Worm (Caenorhabditis elegans): ENCODE data around the gene fbxa-147.

fbxa-147 gene

DNA sequence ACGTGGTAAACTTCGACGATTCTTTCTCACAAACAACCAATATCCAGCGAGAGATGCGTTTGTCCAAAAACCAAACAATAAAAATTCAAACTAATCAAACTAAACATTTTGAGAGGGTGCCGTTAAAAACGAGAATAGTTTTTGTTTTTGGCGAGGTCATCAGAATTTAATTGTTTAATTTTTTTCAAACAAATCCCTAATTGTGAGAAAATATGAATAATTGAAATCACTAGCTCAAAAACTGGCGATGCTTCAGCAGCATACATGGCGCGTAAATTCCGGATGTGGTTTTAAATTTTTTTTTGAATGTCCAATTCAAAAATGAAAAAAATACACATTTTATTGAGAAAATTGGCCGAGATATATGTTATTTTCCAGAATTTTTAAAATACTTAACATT, 3.2 kb downstream of the fbxa-147 start, which contains the start of gene R08A2.1:
R08A2.1 (minus strand) TSS at position 101 of the 400 bp plus-strand sequence.
- TF ChIP-seq pros-1 (tag; optimal IDR thresholded peaks at IDR 0.05) = no peak
- no peak for TF ChIP-seq unc-55 (GFP tag; optimal IDR thresholded peaks at IDR 0.05)
- no peak for TF ChIP-seq ceh-24 (tag; optimal IDR thresholded peaks at IDR 0.05)
- TF ChIP-seq hlh-30 (tag; optimal IDR thresholded peaks at IDR 0.05; ENCODE audit: insufficient read depth) = no peak
- no peak for TF ChIP-seq sox-2 (GFP tag; IDR thresholded peaks at IDR 0.05)
- TF ChIP-seq hlh-15 (tag; optimal IDR thresholded peaks at IDR 0.05) = no peak
- no peak for TF ChIP-seq hlh-6 (tag; optimal IDR thresholded peaks at IDR 0.05)
- no peak for TF ChIP-seq lim-6 (tag; optimal IDR thresholded peaks at IDR 0.05)
- TF ChIP-seq pat-9 (tag; optimal IDR thresholded peaks at IDR 0.05) = no peak
- TF ChIP-seq ceh-19 (GFP tag; optimal IDR thresholded peaks at IDR 0.05) = no peak
- TF ChIP-seq zip-5 (tag; optimal IDR thresholded peaks at IDR 0.05) = no peak

DNA sequence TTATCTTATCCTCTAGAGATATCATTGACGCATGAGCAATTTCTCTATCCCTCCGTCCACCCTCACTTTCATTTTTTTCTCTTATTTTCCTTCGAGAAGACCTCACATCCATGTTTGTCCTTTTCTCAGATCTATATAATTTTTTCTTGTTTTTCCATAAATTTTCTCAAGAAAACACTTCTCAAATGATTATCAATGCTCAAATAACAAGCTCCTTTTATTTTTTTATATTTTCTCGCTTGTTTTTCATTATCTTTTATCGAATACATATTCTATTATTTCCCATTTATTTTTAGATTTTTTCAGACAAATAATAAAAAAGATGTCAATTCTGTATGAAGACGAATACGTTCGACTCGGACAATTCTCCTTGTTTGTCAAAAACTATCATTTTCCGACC, 6.7 kb downstream of the fbxa-147 start, which contains the start of gene R08A2.7:
R08A2.7 (plus strand) TSS at position 301 of the 400 bp plus-strand sequence.
- TF ChIP-seq Y22D7AL.16 (tag; optimal IDR thresholded peaks at IDR 0.05) (no peak), pqm-1 (tag; optimal IDR thresholded peaks at IDR 0.05) (no peak), ceh-9 (tag; optimal IDR thresholded peaks at IDR 0.05) (no peak), pag-3 (tag; optimal IDR thresholded peaks at IDR 0.05; ENCODE audit: borderline replicate concordance) (no peak), nfya-1 (tag; optimal IDR thresholded peaks at IDR 0.05) (no peak), ceh-19 (GFP tag; optimal IDR thresholded peaks at IDR 0.05) (no peak), tbx-2 (tag; optimal IDR thresholded peaks at IDR 0.05) (no peak), hlh-8 (tag; optimal IDR thresholded peaks at IDR 0.05) (no peak), elt-2 (tag; optimal IDR thresholded peaks at IDR 0.05) (no peak)

ce11 chrV:14725409-14725808, 9.1 kb downstream of the fbxa-147 start:
- TF ChIP-seq fax-1 (tag; optimal IDR thresholded peaks at IDR 0.05) (no peak), C38D4.7 (GFP tag; optimal IDR thresholded peaks at IDR 0.05) (no peak), gmeb-2 (tag; optimal IDR thresholded peaks at IDR 0.05) (no peak), sox-2 (GFP tag; IDR thresholded peaks at IDR 0.05) (no peak), elt-2 (tag; optimal IDR thresholded peaks at IDR 0.05) (no peak), ceh-24 (tag; optimal IDR thresholded peaks at IDR 0.05) (no peak), sox-4 (tag; optimal IDR thresholded peaks at IDR 0.05) (no peak), pag-3 (tag; optimal IDR thresholded peaks at IDR 0.05; ENCODE audit: borderline replicate concordance) (no peak), hlh-30 (tag; optimal IDR thresholded peaks at IDR 0.05; ENCODE audit: insufficient read depth) (no peak), eyg-1 (tag; optimal IDR thresholded peaks at IDR 0.05) (no peak)

DNA sequence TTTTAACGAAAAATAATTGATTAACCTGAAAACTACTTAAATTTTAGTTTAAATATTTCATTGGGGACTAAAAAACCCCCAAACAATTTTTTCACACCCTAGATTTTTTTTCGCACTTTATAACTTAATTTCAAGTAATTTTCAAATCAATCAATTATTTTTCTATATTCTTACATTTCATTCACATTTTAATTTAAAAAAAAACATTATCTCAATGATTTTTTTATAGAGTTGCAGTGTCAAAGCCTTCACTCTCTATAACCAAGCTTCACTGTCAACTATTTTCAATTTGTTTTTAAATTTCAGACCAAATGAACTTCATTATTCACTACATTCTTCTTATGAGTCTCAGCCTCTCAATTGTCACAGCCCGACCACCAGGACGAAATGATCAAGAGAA, 10.3 kb downstream of the fbxa-147 start, which contains the start of gene Y50E8A.1:
Y50E8A.1 (plus strand) TSS at position 301 of the 400 bp plus-strand sequence.
- TF ChIP-seq sdc-2 (tag; optimal IDR thresholded peaks at IDR 0.05) (no peak), pag-3 (tag; optimal IDR thresholded peaks at IDR 0.05; ENCODE audit: borderline replicate concordance) (no peak), madf-2 (tag; optimal IDR thresholded peaks at IDR 0.05) (no peak), ceh-24 (tag; optimal IDR thresholded peaks at IDR 0.05) (no peak), unc-86 (tag; optimal IDR thresholded peaks at IDR 0.05) (no peak), ceh-34 (tag; optimal IDR thresholded peaks at IDR 0.05) (no peak), unc-3 (GFP tag; conservative IDR thresholded peaks at IDR 0.05) (no peak), unc-3 (tag; optimal IDR thresholded peaks at IDR 0.05) (no peak), hlh-6 (tag; optimal IDR thresholded peaks at IDR 0.05) (no peak)

ce11 chrV:14728754-14729153, 12.5 kb downstream of the fbxa-147 start, which contains the start of gene Y50E8A.2:
Gene Y50E8A.2 (minus strand): TSS chrV:14728854.
- TF ChIP-seq syd-9 (tag; optimal IDR thresholded peaks at IDR 0.05) (no peak), nhr-232 (tag; optimal IDR thresholded peaks at IDR 0.05) (no peak), hlh-15 (tag; optimal IDR thresholded peaks at IDR 0.05) (no peak), unc-55 (GFP tag; optimal IDR thresholded peaks at IDR 0.05) (no peak)

DNA sequence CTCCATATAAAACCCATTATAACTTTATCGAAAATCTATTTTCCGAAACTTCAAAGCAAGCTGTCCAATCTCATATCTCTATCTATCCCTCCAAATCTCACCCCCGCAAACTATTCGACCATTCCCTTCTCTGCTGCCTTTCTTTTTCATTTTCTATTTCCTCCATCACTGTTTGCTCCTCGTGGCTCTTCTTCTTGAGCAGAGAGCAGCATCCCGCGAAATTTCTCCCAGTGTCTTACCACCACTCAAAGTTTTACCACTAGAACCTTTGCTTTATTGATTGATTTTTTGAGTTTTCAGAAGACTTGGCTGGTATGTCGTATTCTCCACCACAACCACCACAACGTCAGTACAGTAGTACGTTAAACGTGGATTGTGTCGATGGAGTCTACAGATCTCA, 13.0 kb downstream of the fbxa-147 start, which contains the start of gene oig-3:
oig-3 (plus strand) TSS at position 301 of the 400 bp plus-strand sequence.
- TF ChIP-seq ceh-19 (GFP tag; optimal IDR thresholded peaks at IDR 0.05) (no peak), lin-11 (tag; optimal IDR thresholded peaks at IDR 0.05) (no peak), odd-2 (tag; optimal IDR thresholded peaks at IDR 0.05) (no peak), sox-2 (GFP tag; IDR thresholded peaks at IDR 0.05) (no peak), ceh-34 (tag; optimal IDR thresholded peaks at IDR 0.05) (no peak), fax-1 (tag; optimal IDR thresholded peaks at IDR 0.05) (no peak), unc-3 (GFP tag; conservative IDR thresholded peaks at IDR 0.05) (no peak), unc-3 (tag; optimal IDR thresholded peaks at IDR 0.05) (no peak)
